Fruit fly (Drosophila melanogaster): ENCODE results near the gene Flad1.

Gene Flad1

DNA sequence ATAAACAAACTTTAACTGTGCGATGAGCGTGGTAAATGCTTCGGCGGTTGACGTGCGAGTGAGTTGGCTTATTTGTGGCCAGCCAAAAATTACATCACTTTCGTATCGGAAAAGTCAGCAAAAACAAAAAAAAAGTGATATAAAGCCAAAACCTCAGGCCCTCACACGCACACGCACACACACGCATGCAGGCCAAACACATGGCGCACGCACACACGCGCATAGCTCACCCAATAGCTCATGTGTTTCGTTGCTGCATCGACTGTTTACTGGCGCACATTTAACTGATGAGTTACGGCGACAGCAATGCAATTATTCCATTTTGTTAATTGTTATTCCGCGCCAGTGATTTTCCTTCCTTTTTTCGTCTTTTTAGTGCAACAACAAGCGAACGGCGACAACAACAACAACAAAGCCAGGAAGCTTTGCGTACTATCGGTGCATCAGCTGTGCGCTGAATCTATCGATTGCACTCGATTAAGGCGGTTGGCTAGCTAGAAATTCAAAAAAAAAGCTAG is at the start of gene Flad1:
Gene Flad1 (minus strand): TSS at position 418 of the 518 bp plus-strand sequence.
- no peak for TF ChIP-seq noc (tag; optimal IDR thresholded peaks at IDR 0.05)

DNA sequence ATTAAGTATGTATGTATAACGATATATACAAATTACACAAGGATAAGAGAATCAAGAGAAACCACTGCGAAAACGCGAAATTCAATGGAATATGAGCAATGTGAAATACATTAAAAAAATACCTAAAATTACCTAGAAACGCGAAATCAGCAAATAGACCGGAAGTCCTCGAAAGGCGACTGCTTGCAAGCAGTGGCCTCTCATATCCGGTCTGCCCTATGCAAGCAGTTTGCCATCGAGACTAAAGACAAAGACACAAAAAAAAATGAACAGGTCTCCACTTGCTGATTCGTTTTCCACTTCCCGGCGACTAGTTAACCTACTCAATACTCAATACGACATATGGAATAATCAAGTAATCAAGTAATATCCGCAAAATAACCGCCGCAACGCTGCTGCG is 44.4 kb upstream of the Flad1 start:
- no peak for TF ChIP-seq noc (tag; optimal IDR thresholded peaks at IDR 0.05)

DNA sequence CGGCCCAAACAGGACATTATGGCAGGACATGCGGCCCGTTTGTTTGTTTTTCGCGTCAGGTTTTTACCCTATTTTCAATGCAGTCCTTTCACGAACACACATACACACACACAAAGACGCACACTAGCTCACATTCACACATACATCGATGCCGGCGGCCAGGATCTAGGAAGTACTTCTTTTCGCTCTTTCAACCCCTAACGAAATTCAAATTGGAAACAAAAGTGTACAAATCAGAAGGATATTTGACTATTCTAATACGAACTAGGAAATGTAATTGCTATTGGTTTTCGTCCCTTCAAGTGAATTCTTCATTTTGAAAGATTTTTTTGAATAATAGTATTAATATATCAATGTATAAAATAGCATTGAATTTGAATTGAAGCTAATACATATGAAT is 37.1 kb upstream of the Flad1 start:
- no peak for TF ChIP-seq noc (tag; optimal IDR thresholded peaks at IDR 0.05)

DNA sequence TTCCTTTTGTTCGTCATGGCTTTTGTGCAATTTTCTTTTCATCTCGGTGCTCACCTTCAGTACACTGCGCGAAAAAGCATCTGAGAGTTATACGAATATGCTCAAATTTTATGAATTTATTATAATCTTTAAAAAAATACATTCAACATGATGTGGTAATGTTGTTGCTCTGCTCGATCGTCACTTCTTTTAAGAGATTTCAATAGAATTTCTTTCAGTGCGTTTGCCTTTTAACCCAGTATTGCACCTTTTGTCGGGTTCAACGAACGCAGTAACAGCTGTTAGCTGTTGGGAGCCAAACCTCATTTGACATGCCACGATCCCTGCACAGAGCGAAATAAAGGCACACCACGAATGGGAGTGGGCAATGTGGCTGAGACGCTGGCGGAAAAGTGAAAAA is 36.6 kb upstream of the Flad1 start:
- no peak for TF ChIP-seq noc (tag; optimal IDR thresholded peaks at IDR 0.05)

DNA sequence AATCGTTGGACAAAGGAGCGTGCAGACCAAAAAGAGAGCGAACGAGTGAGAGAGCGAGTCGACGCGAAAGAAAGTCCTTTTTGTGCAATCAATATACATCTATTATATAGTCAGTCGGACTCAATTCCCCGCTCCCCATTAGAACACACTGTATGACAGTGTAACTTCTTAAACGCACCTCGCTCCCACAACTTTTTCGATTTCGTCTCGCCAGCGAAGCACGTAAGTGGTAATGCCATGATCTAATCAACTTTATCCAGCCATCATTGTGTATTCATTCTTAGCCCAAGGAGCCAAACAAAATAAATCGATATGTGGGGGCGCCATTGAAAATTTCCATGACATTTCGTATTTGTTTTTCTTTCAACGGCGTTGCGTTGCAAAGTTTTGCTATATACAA is 35.7 kb upstream of the Flad1 start:
- no peak for TF ChIP-seq noc (tag; optimal IDR thresholded peaks at IDR 0.05)

DNA sequence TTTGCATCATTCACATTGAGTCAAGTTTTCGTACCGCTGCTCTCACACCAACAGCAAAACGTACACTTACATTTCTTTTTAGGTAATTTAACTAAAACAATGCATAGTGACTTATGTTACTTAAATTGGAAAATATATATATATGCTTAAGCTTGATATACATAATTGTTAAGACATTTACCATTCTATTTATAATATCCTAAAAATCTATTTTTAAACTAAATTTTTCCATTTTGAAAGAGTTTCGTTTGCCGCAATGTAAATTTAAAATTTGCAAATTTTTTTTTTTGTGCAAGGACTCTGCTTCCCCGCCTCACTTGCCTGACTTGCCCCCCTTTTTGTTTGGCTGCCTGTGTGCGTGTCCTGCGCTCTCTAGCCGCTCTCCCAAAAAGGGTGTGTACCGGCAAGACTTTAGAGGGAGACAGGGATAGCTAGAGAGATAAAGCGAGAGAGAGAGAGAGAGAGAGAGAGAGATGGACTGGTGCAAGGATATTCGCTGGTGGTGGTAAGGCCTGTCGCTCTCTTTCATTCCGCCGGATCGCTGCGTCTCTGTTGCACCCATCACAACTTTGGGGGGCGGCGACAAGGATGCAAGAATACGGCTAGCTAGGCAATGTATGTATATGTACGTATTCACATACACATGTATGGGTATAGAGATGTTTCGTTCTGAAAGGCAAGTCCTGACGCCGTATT is 34.7 kb upstream of the Flad1 start:
- no peak for TF ChIP-seq noc (tag; optimal IDR thresholded peaks at IDR 0.05)

DNA sequence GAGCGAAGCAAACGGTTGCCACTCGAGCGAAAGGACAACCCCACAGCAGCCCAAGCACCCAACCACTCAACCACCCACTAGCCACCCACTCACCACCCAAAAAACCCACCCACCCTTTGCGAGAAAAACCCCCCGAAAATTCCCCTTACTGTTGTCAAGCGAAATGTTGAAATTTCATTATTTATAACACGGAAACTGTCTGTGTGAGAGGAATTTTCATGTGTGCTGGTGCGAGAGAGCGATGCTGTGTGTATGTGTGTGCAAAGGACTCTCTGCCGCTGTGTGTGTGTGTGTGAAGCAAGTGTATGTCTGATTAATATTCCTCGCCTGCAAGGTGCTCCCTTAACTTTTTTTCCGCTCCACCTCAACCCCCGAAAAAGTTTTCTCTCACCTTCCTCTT is 26.5 kb upstream of the Flad1 start:
- no peak for TF ChIP-seq noc (tag; optimal IDR thresholded peaks at IDR 0.05)

DNA sequence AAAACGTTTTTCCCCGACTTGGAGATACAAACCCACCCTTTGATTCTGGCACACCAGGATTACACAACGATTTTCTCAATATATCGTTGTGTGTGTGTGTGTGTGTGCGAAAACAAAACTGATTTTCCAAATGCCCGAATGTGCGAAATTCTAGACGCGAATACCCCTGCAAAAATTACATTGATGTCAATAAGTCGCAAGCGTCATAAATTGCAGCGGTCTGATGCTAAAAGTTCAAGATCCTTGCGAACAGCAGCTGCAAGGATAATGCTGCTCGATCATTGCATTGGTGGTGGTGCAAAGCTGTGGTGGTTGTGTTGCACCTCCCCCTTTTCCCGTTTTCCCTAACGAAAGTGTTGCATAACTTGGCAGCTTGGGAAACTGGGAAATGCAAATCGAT is 24.3 kb upstream of the Flad1 start:
- TF ChIP-seq noc (tag; optimal IDR thresholded peaks at IDR 0.05): no peak

DNA sequence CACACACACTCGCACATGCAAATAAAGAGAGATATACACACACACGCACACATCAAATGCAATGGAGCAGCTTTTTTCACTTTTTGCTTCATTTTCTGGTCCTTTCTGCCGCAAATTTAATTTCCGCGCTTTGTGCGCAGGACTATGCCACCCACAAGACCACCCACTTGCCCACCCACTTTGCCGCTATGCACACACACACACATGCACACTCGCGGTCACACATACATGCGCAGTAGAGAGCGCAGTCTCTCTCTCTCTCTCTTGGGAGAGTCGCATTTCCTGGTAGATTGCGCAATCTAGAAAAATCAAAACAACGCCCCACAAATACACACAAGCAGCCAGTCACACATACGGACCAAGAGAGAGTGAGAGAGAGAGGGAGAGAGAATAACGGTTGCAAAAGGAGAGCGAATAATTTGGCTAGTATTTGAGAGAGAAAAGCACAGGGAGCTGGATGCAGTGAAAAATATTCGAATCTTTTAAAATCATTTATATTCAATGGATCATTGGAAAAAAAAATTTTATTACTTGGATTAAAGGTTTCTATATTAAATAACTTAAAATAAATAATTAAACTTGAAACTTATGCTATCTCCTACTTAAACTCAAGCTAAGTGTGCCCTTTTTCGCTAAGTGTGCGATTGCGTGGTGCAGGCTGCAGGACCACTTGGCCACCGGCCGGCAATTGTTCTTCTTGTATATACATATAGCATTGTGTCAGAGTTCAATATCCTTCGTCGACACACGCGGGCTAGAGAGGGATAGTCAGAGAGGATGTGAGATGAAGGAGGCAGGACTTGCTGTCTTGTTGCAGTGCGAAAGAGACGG is 22.3 kb upstream of the Flad1 start:
- TF ChIP-seq noc (tag; optimal IDR thresholded peaks at IDR 0.05): no peak

DNA sequence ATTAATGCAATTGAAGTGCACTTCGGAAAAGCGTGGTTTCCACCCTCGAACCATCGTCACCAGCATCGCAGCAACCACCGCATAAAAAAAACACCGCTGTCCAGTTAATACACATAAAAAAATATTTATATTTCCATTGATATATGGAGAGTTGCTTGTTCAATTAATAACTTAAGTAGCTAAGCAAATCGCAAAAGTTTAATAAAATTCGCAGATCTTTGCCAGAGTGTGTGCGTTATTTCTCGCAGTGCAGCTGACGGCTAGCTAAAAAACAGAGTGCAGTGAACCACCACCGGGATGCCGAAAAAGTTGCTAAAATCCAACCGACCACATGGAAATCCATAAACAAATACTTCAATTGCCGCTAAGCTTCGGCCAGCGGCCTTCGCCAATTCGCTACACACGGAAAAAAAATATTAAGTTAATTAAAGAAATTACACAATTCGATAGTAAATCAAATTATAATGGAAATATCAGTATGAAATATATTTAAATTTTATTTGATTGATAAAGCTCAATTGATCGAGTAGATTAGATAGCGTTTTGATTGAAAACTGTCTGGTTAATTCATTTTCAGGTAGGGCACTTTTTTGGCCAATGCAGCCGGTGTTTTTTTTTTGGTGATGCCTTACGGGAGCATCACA is 20.1 kb upstream of the Flad1 start:
- no peak for TF ChIP-seq noc (tag; optimal IDR thresholded peaks at IDR 0.05)

DNA sequence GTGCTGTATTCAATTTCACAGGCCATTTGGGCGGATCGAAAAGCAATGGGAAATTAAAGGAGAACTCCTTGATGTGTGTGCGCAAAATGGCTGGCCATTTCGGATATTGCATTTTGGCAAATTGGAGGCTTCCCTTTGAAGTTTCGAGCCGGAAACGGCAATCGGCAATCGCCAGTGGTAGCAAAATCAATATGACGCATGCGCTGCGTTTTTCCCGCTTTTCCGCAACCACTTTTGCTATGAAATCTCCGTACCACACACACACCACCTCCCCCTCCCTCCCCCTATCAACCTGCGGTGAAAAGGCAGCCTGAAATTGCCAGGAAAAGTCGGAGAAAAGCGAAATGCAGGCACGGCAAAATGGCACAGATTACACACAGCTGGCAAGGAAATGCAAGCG is 19.0 kb upstream of the Flad1 start:
- no peak for TF ChIP-seq noc (tag; optimal IDR thresholded peaks at IDR 0.05)

DNA sequence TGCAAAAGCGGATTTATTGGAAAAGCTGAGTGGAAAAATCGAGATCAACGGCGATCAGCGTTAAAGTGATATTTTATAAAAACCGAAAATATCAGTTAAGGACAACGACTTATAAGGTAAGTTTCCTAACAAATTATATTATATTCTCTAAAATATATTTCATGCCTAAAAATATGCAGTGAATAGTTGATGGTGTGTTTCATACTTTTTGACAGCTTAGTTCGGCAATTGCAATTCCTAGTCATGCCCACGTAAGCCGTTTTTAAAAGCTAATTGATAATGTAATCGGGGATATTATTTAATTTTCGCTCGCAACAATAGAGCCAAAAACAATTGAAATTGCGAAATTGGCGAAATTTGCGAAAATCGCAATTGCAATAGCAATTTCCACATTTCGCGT is 16.3 kb upstream of the Flad1 start:
- no peak for TF ChIP-seq noc (tag; optimal IDR thresholded peaks at IDR 0.05)

DNA sequence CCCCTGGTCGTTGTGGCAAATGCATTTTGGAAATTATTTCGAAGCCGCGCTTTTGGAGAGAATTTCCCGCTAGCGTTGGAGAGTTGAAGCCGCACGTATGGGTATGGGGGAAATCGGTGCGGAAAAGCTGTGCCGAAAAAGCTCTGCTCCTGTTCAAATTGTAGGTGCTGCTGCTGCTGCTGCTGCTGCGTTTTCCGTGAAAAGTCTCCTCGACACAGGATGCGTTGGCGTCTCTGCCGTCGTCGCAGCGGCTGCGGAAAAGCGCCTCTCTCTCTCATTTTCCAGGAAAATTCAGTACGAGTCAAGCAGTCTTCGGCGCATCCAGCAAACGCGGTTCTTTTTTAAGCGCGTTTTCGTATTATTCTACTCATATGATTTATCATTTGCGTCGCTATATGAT is 13.9 kb upstream of the Flad1 start, which contains the start of gene fne:
Gene fne (plus strand): TSS at position 301 of the 400 bp plus-strand sequence.
- TF ChIP-seq noc (tag; optimal IDR thresholded peaks at IDR 0.05): no peak

DNA sequence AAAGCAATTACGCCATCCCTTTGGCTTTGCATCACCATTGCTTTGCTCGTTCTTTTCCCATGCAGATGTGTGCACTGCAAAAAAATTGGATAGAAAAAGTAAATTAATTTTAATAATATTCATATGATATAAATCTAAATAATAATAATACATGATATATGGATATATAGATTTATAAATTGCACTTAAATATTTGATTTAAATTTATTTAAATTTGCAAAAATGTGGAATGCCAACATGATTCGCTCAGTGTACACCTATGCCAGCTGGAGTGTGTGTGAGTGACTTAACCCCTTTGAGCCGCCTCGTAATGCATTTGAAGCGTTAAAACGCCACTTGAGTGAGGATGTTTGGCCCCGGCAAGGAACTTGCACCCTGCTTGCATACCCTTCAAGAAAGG is 10.4 kb upstream of the Flad1 start:
- no peak for TF ChIP-seq noc (tag; optimal IDR thresholded peaks at IDR 0.05)

DNA sequence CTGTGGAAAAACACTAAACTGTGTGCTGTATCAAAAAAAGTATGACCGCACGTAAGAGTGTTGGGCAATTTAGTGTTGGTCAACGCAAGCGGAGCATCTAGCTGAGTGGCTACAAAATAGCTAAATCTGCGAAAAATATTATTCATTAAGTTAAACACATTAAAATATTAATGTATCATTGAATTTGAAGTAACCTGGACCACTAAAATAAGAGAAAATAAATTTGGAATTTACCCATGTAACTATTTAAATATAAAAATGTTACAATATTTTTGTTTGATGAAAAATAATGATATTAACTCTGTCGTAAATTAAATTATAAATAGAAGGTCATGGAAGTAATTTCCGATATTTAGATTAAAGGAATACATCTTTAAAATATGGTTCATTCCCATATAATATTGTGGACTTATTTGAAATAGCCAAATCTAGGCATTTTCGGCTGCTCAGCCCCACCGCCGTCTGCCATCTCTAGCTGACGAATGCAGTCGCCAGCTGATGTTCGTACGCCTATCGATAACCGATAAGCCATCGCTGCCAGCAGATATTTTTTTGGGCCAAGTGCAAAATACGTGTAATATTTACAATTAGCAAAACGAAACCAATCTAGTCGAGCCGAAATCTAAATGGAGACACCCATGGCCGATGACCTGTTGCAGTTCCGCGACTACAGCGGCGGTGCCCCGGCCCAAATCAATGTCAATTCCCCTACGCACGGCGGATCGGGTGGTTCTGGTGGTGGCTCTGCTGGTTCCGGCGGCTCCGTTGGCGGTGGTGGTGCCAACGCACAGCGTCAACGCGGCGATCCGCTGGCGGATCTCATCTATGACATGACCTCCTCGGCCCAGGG is 6.5 kb upstream of the Flad1 start, which contains the start of the genes Brms1 and CG4645:
Gene Brms1 (minus strand): TSS at position 46 of the 850 bp plus-strand sequence.
Gene CG4645 (plus strand): TSS at position 377 of the 850 bp plus-strand sequence.
- peak; percentile 49 for TF ChIP-seq noc (tag; optimal IDR thresholded peaks at IDR 0.05)

All from whole organism, larva.